Fruit fly (Drosophila melanogaster) whole organism, embryonic: ENCODE measurements around the gene Alp4.

Experiments
- Atf-2 ChIP-seq: fragments of 200-800 bp; sonication (Bioruptor generic); optimal IDR thresholded peaks from 2 replicates; lab custom pipeline; 2016; ENCODE audit warnings: missing biosample characterization, missing genetic modification characterization
- CG10366 ChIP-seq: fragments of 200-800 bp; sonication (Bioruptor generic); IDR thresholded peaks from 2 replicates; pipeline ENCODE4 v1.3.6; 2022; ENCODE audit warnings: missing biosample characterization, missing genetic modification characterization
- CG11398 ChIP-seq: fragments of 200-800 bp; sonication (Bioruptor generic); optimal IDR thresholded peaks from 2 replicates; lab custom pipeline; 2016; ENCODE audit warnings: missing biosample characterization, missing genetic modification characterization
- CG1233 ChIP-seq: fragments of 200-800 bp; sonication (Bioruptor generic); optimal IDR thresholded peaks from 4 replicates; lab custom pipeline; 2018; ENCODE audit warnings: missing biosample characterization, mild to moderate bottlenecking, missing genetic modification characterization
- CG12391 ChIP-seq: fragments of 200-800 bp; sonication (Bioruptor generic); optimal IDR thresholded peaks from 3 replicates; lab custom pipeline; 2018; ENCODE audit warnings: missing biosample characterization, mild to moderate bottlenecking, missing genetic modification characterization, moderate library complexity
- CG14965 ChIP-seq: fragments of 200-800 bp; sonication (Bioruptor generic); optimal IDR thresholded peaks from 2 replicates; lab custom pipeline; 2016; ENCODE audit warnings: missing biosample characterization, missing genetic modification characterization, borderline replicate concordance
- CG17612 ChIP-seq: fragments of 200-800 bp; sonication (Bioruptor generic); IDR thresholded peaks from 2 replicates; pipeline ENCODE4 v1.3.6; 2022; ENCODE audit warnings: missing biosample characterization, missing genetic modification characterization
- CG17829 ChIP-seq: fragments of 200-800 bp; optimal IDR thresholded peaks from 2 replicates; lab custom pipeline; 2019; ENCODE audit warnings: missing biosample characterization, mild to moderate bottlenecking, missing genetic modification characterization, moderate library complexity
- CG32532 ChIP-seq: fragments of 200-800 bp; sonication (Bioruptor generic); IDR thresholded peaks from 2 replicates; pipeline ENCODE4 v1.3.6; 2022; ENCODE audit warnings: missing biosample characterization, missing genetic modification characterization
- CG3281 ChIP-seq: fragments of 200-800 bp; sonication (Bioruptor generic); optimal IDR thresholded peaks from 3 replicates; lab custom pipeline; 2017; ENCODE audit warnings: missing biosample characterization, mild to moderate bottlenecking, missing genetic modification characterization
- CG34422 ChIP-seq: fragments of 200-800 bp; sonication (Bioruptor generic); IDR thresholded peaks from 3 replicates; pipeline ENCODE4 v1.3.6; 2022; ENCODE audit warnings: missing biosample characterization, missing genetic modification characterization
- CG3838 ChIP-seq: fragments of 200-800 bp; sonication (Bioruptor generic); optimal IDR thresholded peaks from 3 replicates; lab custom pipeline; 2016; ENCODE audit warnings: missing biosample characterization, missing genetic modification characterization
- CG4360 ChIP-seq: fragments of 200-800 bp; sonication (Bioruptor generic); IDR thresholded peaks from 2 replicates; pipeline ENCODE4 v1.3.6; 2022; ENCODE audit warnings: missing biosample characterization, missing genetic modification characterization
- CG7357 ChIP-seq: fragments of 200-800 bp; sonication (Bioruptor generic); IDR thresholded peaks from 3 replicates; pipeline ENCODE4 v1.3.6; 2022; ENCODE audit warnings: missing biosample characterization, missing genetic modification characterization
- CG7556 ChIP-seq: fragments of 200-800 bp; sonication (Bioruptor generic); optimal IDR thresholded peaks from 2 replicates; lab custom pipeline; 2017; ENCODE audit warnings: missing biosample characterization, mild to moderate bottlenecking, missing genetic modification characterization
- CG7839 ChIP-seq: fragments of 200-800 bp; sonication (Bioruptor generic); optimal IDR thresholded peaks from 3 replicates; lab custom pipeline; 2018; ENCODE audit warnings: missing biosample characterization, mild to moderate bottlenecking, missing genetic modification characterization, moderate library complexity
- CG9437 ChIP-seq: fragments of 200-800 bp; sonication (Bioruptor generic); optimal IDR thresholded peaks from 2 replicates; lab custom pipeline; 2018; ENCODE audit warnings: missing biosample characterization, mild to moderate bottlenecking, missing genetic modification characterization
- CG9797 ChIP-seq: fragments of 200-800 bp; sonication (Bioruptor generic); optimal IDR thresholded peaks from 3 replicates; lab custom pipeline; 2018; ENCODE audit warnings: missing biosample characterization, mild to moderate bottlenecking, missing genetic modification characterization
- CoRest ChIP-seq: fragments of 200-800 bp; sonication (Bioruptor generic); optimal IDR thresholded peaks from 3 replicates; lab custom pipeline; 2018; ENCODE audit warnings: missing biosample characterization, mild to moderate bottlenecking, missing genetic modification characterization, moderate library complexity
- Doc3 ChIP-seq: fragments of 200-800 bp; sonication (Bioruptor generic); IDR thresholded peaks from 3 replicates; pipeline ENCODE4 v1.3.6; 2022; ENCODE audit warnings: missing biosample characterization, missing genetic modification characterization; ENCODE audit not compliant: partially characterized antibody
- Fer3 ChIP-seq: fragments of 200-800 bp; sonication (Bioruptor generic); optimal IDR thresholded peaks from 2 replicates; lab custom pipeline; 2018; ENCODE audit warnings: missing biosample characterization, mild to moderate bottlenecking, missing genetic modification characterization, moderate library complexity
- Jarid2 ChIP-seq: fragments of 200-800 bp; sonication (Bioruptor generic); optimal IDR thresholded peaks from 3 replicates; lab custom pipeline; 2017; ENCODE audit warnings: mild to moderate bottlenecking, missing biosample characterization, missing genetic modification reagents, missing genetic modification characterization
- Kr ChIP-seq: fragments of 200-800 bp; sonication (Bioruptor generic); optimal IDR thresholded peaks from 2 replicates; lab custom pipeline; 2017; ENCODE audit warnings: missing biosample characterization, mild to moderate bottlenecking, missing genetic modification characterization
- MBD-R2 ChIP-seq: fragments of 200-800 bp; sonication (Bioruptor generic); IDR thresholded peaks from 2 replicates; pipeline ENCODE4 v1.3.6; 2022; ENCODE audit warnings: missing biosample characterization, missing genetic modification characterization
- Mrtf ChIP-seq: fragments of 200-800 bp; sonication (Bioruptor generic); IDR thresholded peaks from 3 replicates; pipeline ENCODE4 v1.3.6; 2022; ENCODE audit warnings: missing biosample characterization, missing genetic modification characterization
- Neu2 ChIP-seq: fragments of 200-800 bp; sonication (Bioruptor generic); optimal IDR thresholded peaks from 3 replicates; lab custom pipeline; 2016; ENCODE audit warnings: missing biosample characterization, missing genetic modification characterization, borderline replicate concordance
- NfI ChIP-seq: fragments of 200-800 bp; sonication (Bioruptor generic); optimal IDR thresholded peaks from 3 replicates; lab custom pipeline; 2018; ENCODE audit warnings: missing biosample characterization, mild to moderate bottlenecking, missing genetic modification characterization, moderate library complexity
- Ptx1 ChIP-seq: fragments of 200-800 bp; sonication (Bioruptor generic); IDR thresholded peaks from 2 replicates; pipeline ENCODE4 v1.3.6; 2022; ENCODE audit warnings: missing biosample characterization, missing genetic modification characterization
- Usf ChIP-seq: fragments of 200-800 bp; sonication (Bioruptor generic); optimal IDR thresholded peaks from 2 replicates; lab custom pipeline; 2017; ENCODE audit warnings: missing genotype, missing biosample characterization, missing genetic modification characterization
- br ChIP-seq: fragments of >200 bp; optimal IDR thresholded peaks from 2 replicates; lab custom pipeline; 2017
- bsh ChIP-seq, 2 experiments: fragments of 200-800 bp; sonication (Bioruptor generic); optimal IDR thresholded peaks; 2 replicates each; lab custom pipeline; 2017 to 2018; ENCODE audit warnings: mild to moderate bottlenecking in 2 of 2, missing biosample characterization in 2 of 2, missing genetic modification characterization in 2 of 2, moderate library complexity in 1 of 2
- chif ChIP-seq, 2 experiments: fragments of 200-800 bp; sonication (Bioruptor generic); optimal IDR thresholded peaks; 3 replicates each; lab custom pipeline; 2016; ENCODE audit warnings: missing biosample characterization in 2 of 2, missing genetic modification characterization in 2 of 2
- chm ChIP-seq: fragments of 200-800 bp; sonication (Bioruptor generic); IDR thresholded peaks from 2 replicates; pipeline ENCODE4 v1.3.6; 2022; ENCODE audit warnings: missing biosample characterization, missing genetic modification characterization
- dmrt11E ChIP-seq: fragments of 200-800 bp; sonication (Bioruptor generic); optimal IDR thresholded peaks from 3 replicates; lab custom pipeline; 2018; ENCODE audit warnings: missing biosample characterization, mild to moderate bottlenecking, missing genetic modification characterization, moderate library complexity
- dysf ChIP-seq: fragments of 200-800 bp; sonication (Bioruptor generic); IDR thresholded peaks from 3 replicates; pipeline ENCODE4 v1.3.6; 2022; ENCODE audit warnings: missing biosample characterization, missing genetic modification characterization
- ham ChIP-seq: fragments of 200-800 bp; sonication (Bioruptor generic); IDR thresholded peaks from 2 replicates; pipeline ENCODE4 v1.3.6; 2022; ENCODE audit warnings: missing biosample characterization, missing genetic modification characterization
- her ChIP-seq: fragments of 200-800 bp; sonication (Bioruptor generic); optimal IDR thresholded peaks from 2 replicates; lab custom pipeline; 2016; ENCODE audit warnings: missing biosample characterization, missing genetic modification characterization
- kah ChIP-seq: fragments of 200-800 bp; sonication (Bioruptor generic); optimal IDR thresholded peaks from 2 replicates; lab custom pipeline; 2018; ENCODE audit warnings: missing biosample characterization, mild to moderate bottlenecking, missing genetic modification characterization
- lbe ChIP-seq: fragments of 200-800 bp; sonication (Bioruptor generic); optimal IDR thresholded peaks from 2 replicates; lab custom pipeline; 2016; ENCODE audit warnings: missing biosample characterization, mild to moderate bottlenecking, missing genetic modification characterization
- pb ChIP-seq: fragments of 200-800 bp; sonication (Bioruptor generic); optimal IDR thresholded peaks from 3 replicates; lab custom pipeline; 2016; ENCODE audit warnings: missing biosample characterization, missing genetic modification characterization
- rib ChIP-seq: fragments of 200-800 bp; sonication (Bioruptor generic); IDR thresholded peaks from 2 replicates; pipeline ENCODE4 v1.3.6; 2022; ENCODE audit warnings: missing biosample characterization, missing genetic modification characterization
- slbo ChIP-seq: fragments of 200-800 bp; sonication (Bioruptor generic); IDR thresholded peaks from 2 replicates; pipeline ENCODE4 v1.3.6; 2022; ENCODE audit warnings: missing biosample characterization, missing genetic modification characterization
- slou ChIP-seq: fragments of 200-800 bp; sonication (Bioruptor generic); optimal IDR thresholded peaks from 3 replicates; lab custom pipeline; 2016; ENCODE audit warnings: missing biosample characterization, missing genetic modification characterization
- sob ChIP-seq: fragments of 200-800 bp; sonication (Bioruptor generic); IDR thresholded peaks from 2 replicates; pipeline ENCODE4 v1.3.6; 2022; ENCODE audit warnings: missing biosample characterization, missing genetic modification characterization
- sug ChIP-seq: fragments of 200-800 bp; optimal IDR thresholded peaks from 2 replicates; lab custom pipeline; 2019; ENCODE audit warnings: missing biosample characterization, mild to moderate bottlenecking, missing genetic modification characterization, moderate library complexity
- tup ChIP-seq: fragments of 200-800 bp; sonication (Bioruptor generic); optimal IDR thresholded peaks from 2 replicates; lab custom pipeline; 2016; ENCODE audit warnings: missing biosample characterization, mild to moderate bottlenecking, missing genetic modification characterization, moderate library complexity
- vnd ChIP-seq: fragments of 200-800 bp; sonication (Bioruptor generic); IDR thresholded peaks from 3 replicates; pipeline ENCODE4 v1.3.6; 2022; ENCODE audit warnings: missing biosample characterization, missing genetic modification characterization; ENCODE audit not compliant: partially characterized antibody
- wek ChIP-seq: fragments of 200-800 bp; sonication (Bioruptor generic); optimal IDR thresholded peaks from 3 replicates; lab custom pipeline; 2018; ENCODE audit warnings: missing biosample characterization, mild to moderate bottlenecking, missing genetic modification characterization, moderate library complexity
- zf30C ChIP-seq: fragments of 200-800 bp; sonication (Bioruptor generic); optimal IDR thresholded peaks from 3 replicates; lab custom pipeline; 2018; ENCODE audit warnings: missing biosample characterization, mild to moderate bottlenecking, missing genetic modification characterization
- zfh1 ChIP-seq: fragments of 200-800 bp; sonication (Bioruptor generic); IDR thresholded peaks from 3 replicates; pipeline ENCODE4 v1.3.6; 2022; ENCODE audit warnings: missing biosample characterization, missing genetic modification characterization

Gene Alp4

DNA sequence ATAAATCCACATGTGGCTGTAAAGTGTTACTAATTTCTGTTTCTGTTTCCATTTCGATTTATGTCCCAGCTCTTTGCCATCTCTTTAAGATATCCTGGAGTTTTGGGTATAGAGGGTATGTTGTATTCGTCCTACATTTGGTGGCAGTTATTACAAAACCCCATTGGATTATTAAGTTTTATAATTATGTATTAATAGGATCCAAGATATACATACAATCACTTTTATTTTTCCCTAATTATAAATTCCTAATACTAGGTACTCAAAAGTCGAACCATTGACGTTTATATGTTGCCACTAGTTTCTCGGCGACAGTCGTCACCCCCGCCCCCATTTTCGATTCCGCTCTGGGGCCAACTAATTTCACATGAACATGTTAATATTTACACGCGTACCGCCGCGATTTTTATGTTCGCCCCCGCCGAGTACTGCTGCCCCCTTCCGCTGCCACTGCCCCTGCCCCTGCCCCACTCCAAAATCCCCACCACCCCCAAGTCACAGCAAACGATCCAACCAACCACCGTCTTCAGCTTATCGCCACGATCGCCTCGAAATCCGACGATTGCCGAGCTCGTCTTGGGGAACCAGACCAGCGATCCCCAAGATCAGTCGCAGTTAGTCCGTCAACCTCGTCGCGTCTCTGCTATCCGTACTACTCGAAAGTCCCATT, 16.1 kb downstream of the Alp4 start, which contains the start of gene Sox100B (continued):
- no peak for TF ChIP-seq CG11398
- peak; percentile 73 for TF ChIP-seq dysf (GFP tag; lab: Robert Waterston, UW)
- TF ChIP-seq CG3281 (GFP tag; lab: Kevin White, UChicago) = peak; percentile 5
- peak; percentile 10 for TF ChIP-seq NfI (GFP tag; lab: Kevin White, UChicago)
- no peak for TF ChIP-seq rib (GFP tag; lab: Robert Waterston, UW)
- TF ChIP-seq CG7556 = peak; percentile 49
- no peak for TF ChIP-seq vnd (GFP tag; lab: Robert Waterston, UW)
- no peak for TF ChIP-seq tup (GFP tag; lab: Kevin White, UChicago)
- TF ChIP-seq kah (GFP tag; lab: Kevin White, UChicago) = no peak
- no peak for TF ChIP-seq lbe
- TF ChIP-seq Neu2 (GFP tag; lab: Kevin White, UChicago) = no peak
- TF ChIP-seq zf30C = no peak
- TF ChIP-seq Jarid2 (GFP tag; lab: Kevin White, UChicago) = peak; percentile 14
- peak; percentile 95 for TF ChIP-seq dmrt11E (tag; lab: Kevin White, UChicago)
- no peak for TF ChIP-seq CG3838 (GFP tag; lab: Kevin White, UChicago)
- TF ChIP-seq CG7357 = peak; percentile 57; the same call in 1 of the 3 replicates
- no peak for TF ChIP-seq pb (GFP tag; lab: Kevin White, UChicago)
- peak; percentile 48 for TF ChIP-seq CG10366 (GFP tag; lab: Robert Waterston, UW)
- TF ChIP-seq chif (GFP tag; optimal IDR thresholded peaks at IDR 0.05; lab: Kevin White, UChicago) = peak; percentile 52 to 59
- TF ChIP-seq Mrtf (GFP tag; lab: Robert Waterston, UW) = peak; percentile 36; the same call in 1 of the 3 replicates
- peak; percentile 57 for TF ChIP-seq slbo (GFP tag; lab: Robert Waterston, UW)
- TF ChIP-seq Ptx1 = peak; percentile 73
- peak; percentile 14; the same call in 1 of the 2 replicates for TF ChIP-seq CG4360 (GFP tag; lab: Robert Waterston, UW)
- no peak for TF ChIP-seq slou (GFP tag; lab: Kevin White, UChicago)
- no peak for TF ChIP-seq CG14965 (GFP tag; lab: Kevin White, UChicago)
- no peak for TF ChIP-seq ham
- peak; percentile 29; the same call in 1 of the 2 replicates for TF ChIP-seq CG32532 (GFP tag; lab: Robert Waterston, UW)
- TF ChIP-seq MBD-R2 (GFP tag; lab: Robert Waterston, UW) = no peak
- no peak for TF ChIP-seq Kr
- 0 out of 2 replicates have a peak, but pooled peaks have one; percentile 34 for TF ChIP-seq chm (GFP tag; lab: Robert Waterston, UW)
- peak in 1 of 2 experiments; percentile 84 for TF ChIP-seq bsh (GFP tag; optimal IDR thresholded peaks at IDR 0.05; lab: Kevin White, UChicago)
- no peak for TF ChIP-seq her (GFP tag; lab: Kevin White, UChicago)
- no peak for TF ChIP-seq CG9797 (GFP tag; lab: Kevin White, UChicago)
- peak; percentile 33 for TF ChIP-seq Fer3
- TF ChIP-seq sob (GFP tag; lab: Robert Waterston, UW) = peak; percentile 72; the same call in 1 of the 2 replicates
- no peak for TF ChIP-seq br (lab: Kevin White, UChicago)
- TF ChIP-seq CG34422 (GFP tag; lab: Robert Waterston, UW) = peak; percentile 78; the same call in 2 of the 3 replicates
- peak; percentile 88 for TF ChIP-seq CG17829 (tag; lab: Kevin White, UChicago)
- peak; percentile 27 for TF ChIP-seq CG1233 (GFP tag; lab: Kevin White, UChicago)
- TF ChIP-seq CoRest (tag; lab: Kevin White, UChicago) = peak; percentile 75
- TF ChIP-seq wek (GFP tag; lab: Kevin White, UChicago) = no peak
- peak; percentile 21 for TF ChIP-seq Atf-2 (GFP tag; lab: Kevin White, UChicago)
- TF ChIP-seq CG12391 = peak; percentile 81
- TF ChIP-seq zfh1 = peak; percentile 89
- TF ChIP-seq CG17612 (GFP tag; lab: Robert Waterston, UW) = no peak
- TF ChIP-seq sug (tag; lab: Kevin White, UChicago) = peak; percentile 8
- peak; percentile 17 for TF ChIP-seq CG9437
- peak; percentile 78 for TF ChIP-seq CG7839 (tag; lab: Kevin White, UChicago)
- TF ChIP-seq Doc3 = no peak
- TF ChIP-seq Usf (GFP tag; lab: Kevin White, UChicago) = peak; percentile 38
